Worm (Caenorhabditis elegans) whole organism, L4 larva: Measurements from ENCODE around the gene M01H9.2.

Experiments
- F26F4.8 ChIP-seq: fragments of 200-800 bp; sonication (Bioruptor generic); conservative IDR thresholded peaks from 2 replicates; pipeline ENCODE4 v1.3.6; 2022; ENCODE audit warnings: missing genetic modification characterization, missing compliant biosample characterization
- aly-2 ChIP-seq: sonication (generic microtip); optimal IDR thresholded peaks from 2 replicates; lab custom pipeline; 2018; ENCODE audit warnings: missing biosample characterization, missing genetic modification characterization
- dpl-1 ChIP-seq: fragments of 150-350 bp; optimal IDR thresholded peaks from 2 replicates; lab custom pipeline; 2014; ENCODE audit warnings: missing biosample characterization, missing genetic modification reagents, missing genetic modification characterization
- egl-27 ChIP-seq: sonication (generic microtip); optimal IDR thresholded peaks from 3 replicates; lab custom pipeline; 2017; ENCODE audit warnings: missing biosample characterization, missing genetic modification reagents, missing genetic modification characterization
- lin-15B ChIP-seq: fragments of 150-350 bp; sonication (generic microtip); optimal IDR thresholded peaks from 3 replicates; lab custom pipeline; 2014; ENCODE audit warnings: missing biosample characterization, missing genetic modification characterization
- lin-39 ChIP-seq: fragments of 150-350 bp; optimal IDR thresholded peaks from 2 replicates; lab custom pipeline; 2014; ENCODE audit warnings: missing biosample characterization, missing genetic modification reagents, missing genetic modification characterization
- lir-3 ChIP-seq: sonication (generic microtip); optimal IDR thresholded peaks from 2 replicates; lab custom pipeline; 2016; ENCODE audit warnings: mild to moderate bottlenecking, missing genetic modification characterization, missing compliant biosample characterization
- nhr-77 ChIP-seq: fragments of 150-350 bp; optimal IDR thresholded peaks from 2 replicates; lab custom pipeline; 2014; ENCODE audit warnings: missing biosample characterization, missing genetic modification characterization
- skn-1 ChIP-seq: fragments of 150-350 bp; optimal IDR thresholded peaks from 2 replicates; lab custom pipeline; 2014; ENCODE audit warnings: missing biosample characterization, missing genetic modification characterization
- unc-62 ChIP-seq, 3 experiments: fragments of 150-350 bp in 1 of 3; sonication (generic microtip); optimal IDR thresholded peaks in 2 of 3; peaks in 1 of 3; 1 replicate in 1 of 3; 2 replicates in 2 of 3; lab custom pipeline; 2014 to 2017; ENCODE audit warnings: missing biosample characterization in 3 of 3, missing genetic modification characterization in 3 of 3, missing genetic modification reagents in 3 of 3, missing genotype in 1 of 3

ce11 chrIV:4473767-4474166 is 10.7 kb upstream of the M01H9.2 start:
- no peak for TF ChIP-seq nhr-77
- TF ChIP-seq unc-62 (GFP tag; optimal IDR thresholded peaks at IDR 0.05 in 1 of 2; lab: Kevin White, UChicago), result no peak
- TF ChIP-seq unc-62 (tag; optimal IDR thresholded peaks at IDR 0.05; lab: Kevin White, UChicago), result no peak
- no peak for TF ChIP-seq dpl-1 (GFP tag; lab: Kevin White, UChicago)
- no peak for TF ChIP-seq lir-3
- TF ChIP-seq lin-15B (tag; lab: Kevin White, UChicago), result no peak
- TF ChIP-seq F26F4.8 (GFP tag; lab: Robert Waterston, UW), result no peak
- TF ChIP-seq lin-39, result no peak
- TF ChIP-seq skn-1, result no peak
- no peak for TF ChIP-seq egl-27
- TF ChIP-seq aly-2, result no peak
